Fruit fly (Drosophila melanogaster) whole organism: Measurements from ENCODE around the gene Gcna.

Experiments used
- CG8478 ChIP-seq: fragments of >200 bp; optimal IDR thresholded peaks from 2 replicates; lab custom pipeline; 2018; ENCODE audit warnings: inconsistent platforms
- Dll ChIP-seq: fragments of >200 bp; optimal IDR thresholded peaks from 2 replicates; lab custom pipeline; 2017
- EcR ChIP-seq, 2 experiments: fragments of >200 bp; optimal IDR thresholded peaks; 2 replicates each; lab custom pipeline; 2017; ENCODE audit warnings: missing biosample characterization in 2 of 2, missing genetic modification characterization in 2 of 2, missing genetic modification reagents in 2 of 2
- pan ChIP-seq: fragments of >200 bp; optimal IDR thresholded peaks from 2 replicates; lab custom pipeline; 2017
- psq ChIP-seq: fragments of >200 bp; optimal IDR thresholded peaks from 2 replicates; lab custom pipeline; 2017
- usp ChIP-seq: fragments of >200 bp; optimal IDR thresholded peaks from 2 replicates; lab custom pipeline; 2017; ENCODE audit warnings: missing biosample characterization, missing genetic modification characterization, mixed read lengths

The Gcna gene

dm6 chrX:1865673-1866072, at the start of gene Gcna, which contains the start of gene MED18:
Gcna (minus strand) TSS chrX:1865835.
MED18 (plus strand) TSS chrX:1865909.
- TF ChIP-seq usp (no peak), EcR (GFP tag; optimal IDR thresholded peaks at IDR 0.05; lab: Kevin White, UChicago) (no peak), Dll (no peak), psq (lab: Kevin White, UChicago) (no peak), CG8478 (no peak), pan (lab: Kevin White, UChicago) (no peak)

- TF ChIP-seq EcR (GFP tag; optimal IDR thresholded peaks at IDR 0.05; lab: Kevin White, UChicago) (no peak), Dll (no peak), psq (lab: Kevin White, UChicago) (no peak), CG8478 (no peak), usp (no peak), pan (lab: Kevin White, UChicago) (no peak)
These were observed 43.9 kb upstream of the Gcna start for dm6 chrX:1909533-1909932.

dm6 chrX:1908757-1909156, 43.1 kb upstream of the Gcna start, which contains the start of the genes Edem1 and Rbcn-3B:
Edem1 (minus strand) TSS chrX:1908827.
Rbcn-3B (plus strand) TSS chrX:1908920.
- TF ChIP-seq CG8478, result no peak
- TF ChIP-seq usp, result no peak
- TF ChIP-seq psq (lab: Kevin White, UChicago), result no peak
- no peak for TF ChIP-seq Dll
- TF ChIP-seq EcR (GFP tag; optimal IDR thresholded peaks at IDR 0.05; lab: Kevin White, UChicago), result no peak
- no peak for TF ChIP-seq pan (lab: Kevin White, UChicago)

- TF ChIP-seq CG8478, result no peak
- TF ChIP-seq pan (lab: Kevin White, UChicago), result no peak
- no peak for TF ChIP-seq usp
- TF ChIP-seq Dll, result no peak
- TF ChIP-seq psq (lab: Kevin White, UChicago), result no peak
- no peak for TF ChIP-seq EcR (GFP tag; optimal IDR thresholded peaks at IDR 0.05; lab: Kevin White, UChicago)
These were observed 42.2 kb upstream of the Gcna start, which contains the start of gene mip130 for dm6 chrX:1907727-1908264. mip130 (plus strand) TSS chrX:1908239.

- TF ChIP-seq Dll, result no peak
- no peak for TF ChIP-seq psq (lab: Kevin White, UChicago)
- no peak for TF ChIP-seq CG8478
- TF ChIP-seq pan (lab: Kevin White, UChicago), result no peak
- TF ChIP-seq usp, result no peak
- TF ChIP-seq EcR (GFP tag; optimal IDR thresholded peaks at IDR 0.05; lab: Kevin White, UChicago), result no peak
These were observed 38.3 kb upstream of the Gcna start for dm6 chrX:1903968-1904367.

- no peak for TF ChIP-seq pan (lab: Kevin White, UChicago)
- no peak for TF ChIP-seq CG8478
- no peak for TF ChIP-seq psq (lab: Kevin White, UChicago)
- no peak for TF ChIP-seq Dll
- no peak for TF ChIP-seq EcR (GFP tag; optimal IDR thresholded peaks at IDR 0.05; lab: Kevin White, UChicago)
- no peak for TF ChIP-seq usp
These were observed 37.4 kb upstream of the Gcna start, which contains the start of gene CG32801 for dm6 chrX:1903077-1903476. CG32801 (minus strand) TSS chrX:1903177.

dm6 chrX:1901605-1902136, 36.0 kb upstream of the Gcna start, which contains the start of gene Ldaf1:
Ldaf1 (minus strand) TSS chrX:1901911.
- no peak for TF ChIP-seq Dll
- no peak for TF ChIP-seq EcR (GFP tag; optimal IDR thresholded peaks at IDR 0.05; lab: Kevin White, UChicago)
- TF ChIP-seq CG8478, result no peak
- TF ChIP-seq usp, result no peak
- no peak for TF ChIP-seq psq (lab: Kevin White, UChicago)
- TF ChIP-seq pan (lab: Kevin White, UChicago), result no peak

dm6 chrX:1900123-1900818, 34.6 kb upstream of the Gcna start, which contains the start of gene arm:
arm (minus strand) TSS chrX:1900646.
- no peak for TF ChIP-seq pan (lab: Kevin White, UChicago)
- TF ChIP-seq CG8478, result no peak
- TF ChIP-seq Dll, result no peak
- no peak for TF ChIP-seq psq (lab: Kevin White, UChicago)
- no peak for TF ChIP-seq EcR (GFP tag; optimal IDR thresholded peaks at IDR 0.05; lab: Kevin White, UChicago)
- no peak for TF ChIP-seq usp

dm6 chrX:1899445-1900085, 33.9 kb upstream of the Gcna start:
- TF ChIP-seq psq (lab: Kevin White, UChicago) (no peak), Dll (peak; percentile 34)

dm6 chrX:1897384-1897783, 31.7 kb upstream of the Gcna start:
- TF ChIP-seq Dll (no peak), CG8478 (no peak), pan (lab: Kevin White, UChicago) (no peak), usp (no peak), psq (lab: Kevin White, UChicago) (no peak), EcR (GFP tag; optimal IDR thresholded peaks at IDR 0.05; lab: Kevin White, UChicago) (no peak)

dm6 chrX:1893532-1893931, 27.9 kb upstream of the Gcna start:
- no peak for TF ChIP-seq pan (lab: Kevin White, UChicago)
- no peak for TF ChIP-seq EcR (GFP tag; optimal IDR thresholded peaks at IDR 0.05; lab: Kevin White, UChicago)
- TF ChIP-seq Dll, result no peak
- TF ChIP-seq CG8478, result no peak
- TF ChIP-seq psq (lab: Kevin White, UChicago), result no peak
- no peak for TF ChIP-seq usp

- TF ChIP-seq psq (lab: Kevin White, UChicago) (no peak), EcR (GFP tag; optimal IDR thresholded peaks at IDR 0.05; lab: Kevin White, UChicago) (no peak)
These were observed 24.3 kb upstream of the Gcna start, which contains the start of the genes trr and mRpL16 for dm6 chrX:1889926-1890325. trr (minus strand) TSS chrX:1889950. mRpL16 (plus strand) TSS chrX:1890256.
